Worm (Caenorhabditis elegans) whole organism, L3 larva: ENCODE measurements around the gene F08F1.4.

Experiments
- R02D3.7 ChIP-seq: fragments of 150-350 bp; optimal IDR thresholded peaks from 2 replicates; lab custom pipeline; 2014; ENCODE audit warnings: missing biosample characterization, missing genetic modification characterization
- ceh-16 ChIP-seq: sonication (generic microtip); optimal IDR thresholded peaks from 2 replicates; lab custom pipeline; 2017; ENCODE audit warnings: missing biosample characterization, missing genetic modification characterization
- ceh-28 ChIP-seq: fragments of 150-350 bp; optimal IDR thresholded peaks from 2 replicates; lab custom pipeline; 2014; ENCODE audit warnings: missing biosample characterization, missing genetic modification reagents, missing genetic modification characterization
- ceh-82 ChIP-seq: fragments of 150-350 bp; optimal IDR thresholded peaks from 2 replicates; lab custom pipeline; 2014; ENCODE audit warnings: missing biosample characterization, missing genetic modification characterization
- egl-5 ChIP-seq: fragments of 150-350 bp; optimal IDR thresholded peaks from 2 replicates; lab custom pipeline; 2017; ENCODE audit warnings: missing biosample characterization, missing genetic modification reagents, missing genetic modification characterization, inconsistent platforms
- elt-2 ChIP-seq: sonication (generic microtip); optimal IDR thresholded peaks from 2 replicates; lab custom pipeline; 2016; ENCODE audit warnings: missing genetic modification reagents, mild to moderate bottlenecking, missing genetic modification characterization, missing compliant biosample characterization
- elt-3 ChIP-seq, 3 experiments: fragments of 150-350 bp in 1 of 3; sonication (generic microtip) in 2 of 3; optimal IDR thresholded peaks; 2 replicates in 2 of 3; 4 replicates in 1 of 3; lab custom pipeline; 2014 to 2017; ENCODE audit warnings: missing biosample characterization in 3 of 3, missing genetic modification characterization in 3 of 3
- eor-1 ChIP-seq, 2 experiments: fragments of 150-350 bp; optimal IDR thresholded peaks; 2 replicates each; lab custom pipeline; 2014 to 2018; ENCODE audit warnings: missing biosample characterization in 2 of 2, missing genetic modification characterization in 2 of 2
- fkh-10 ChIP-seq: sonication (generic microtip); optimal IDR thresholded peaks from 2 replicates; lab custom pipeline; 2017; ENCODE audit warnings: missing biosample characterization, missing genetic modification reagents, missing genetic modification characterization
- fkh-2 ChIP-seq: fragments of 150-350 bp; optimal IDR thresholded peaks from 2 replicates; lab custom pipeline; 2014; ENCODE audit warnings: missing biosample characterization, missing genetic modification reagents, missing genetic modification characterization
- hmg-11 ChIP-seq: sonication (generic microtip); optimal IDR thresholded peaks from 2 replicates; lab custom pipeline; 2016; ENCODE audit warnings: missing genetic modification characterization, missing compliant biosample characterization
- jun-1 ChIP-seq: fragments of 150-350 bp; optimal IDR thresholded peaks from 2 replicates; lab custom pipeline; 2014; ENCODE audit warnings: missing biosample characterization, missing genetic modification reagents, missing genetic modification characterization
- lin-15B ChIP-seq: fragments of 150-350 bp; optimal IDR thresholded peaks from 2 replicates; lab custom pipeline; 2014; ENCODE audit warnings: missing biosample characterization, missing genetic modification characterization
- lin-39 ChIP-seq: fragments of 150-350 bp; optimal IDR thresholded peaks from 2 replicates; lab custom pipeline; 2018; ENCODE audit warnings: missing biosample characterization, missing genetic modification reagents, missing genetic modification characterization
- lsy-12 ChIP-seq: sonication (generic microtip); optimal IDR thresholded peaks from 2 replicates; lab custom pipeline; 2016; ENCODE audit warnings: mild to moderate bottlenecking, missing genetic modification characterization, missing compliant biosample characterization
- mml-1 ChIP-seq: fragments of 150-350 bp; sonication (generic microtip); optimal IDR thresholded peaks from 3 replicates; lab custom pipeline; 2014; ENCODE audit warnings: missing biosample characterization, missing genetic modification characterization
- nfya-1 ChIP-seq: sonication (generic microtip); optimal IDR thresholded peaks from 2 replicates; lab custom pipeline; 2017; ENCODE audit warnings: missing genetic modification characterization, mild to moderate bottlenecking, missing compliant biosample characterization, antibody characterized with exemption, moderate library complexity; ENCODE audit not compliant: insufficient read depth
- nhr-12 ChIP-seq: fragments of 150-350 bp; optimal IDR thresholded peaks from 2 replicates; lab custom pipeline; 2014; ENCODE audit warnings: missing biosample characterization, missing genetic modification characterization
- nhr-23 ChIP-seq: fragments of 150-350 bp; optimal IDR thresholded peaks from 2 replicates; lab custom pipeline; 2014; ENCODE audit warnings: missing biosample characterization, missing genetic modification reagents, missing genetic modification characterization
- nhr-237 ChIP-seq: fragments of 150-350 bp; optimal IDR thresholded peaks from 2 replicates; lab custom pipeline; 2014; ENCODE audit warnings: missing biosample characterization, missing genetic modification characterization
- nhr-25 ChIP-seq: sonication (generic microtip); optimal IDR thresholded peaks from 2 replicates; lab custom pipeline; 2017; ENCODE audit warnings: missing biosample characterization, missing genetic modification characterization
- nhr-43 ChIP-seq: sonication (generic microtip); optimal IDR thresholded peaks from 2 replicates; lab custom pipeline; 2016; ENCODE audit warnings: mild to moderate bottlenecking, missing genetic modification characterization, missing compliant biosample characterization; ENCODE audit not compliant: poor library complexity, severe bottlenecking
- nhr-67 ChIP-seq: fragments of 150-350 bp; optimal IDR thresholded peaks from 2 replicates; lab custom pipeline; 2014; ENCODE audit warnings: missing biosample characterization, missing genetic modification characterization
- nhr-76 ChIP-seq: fragments of 150-350 bp; sonication (generic microtip); optimal IDR thresholded peaks from 5 replicates; lab custom pipeline; 2014; ENCODE audit warnings: missing biosample characterization, missing genetic modification characterization
- nhr-77 ChIP-seq: fragments of 150-350 bp; optimal IDR thresholded peaks from 2 replicates; lab custom pipeline; 2014; ENCODE audit warnings: missing biosample characterization, missing genetic modification characterization
- pha-4 ChIP-seq: fragments of 150-350 bp; optimal IDR thresholded peaks from 2 replicates; lab custom pipeline; 2014; ENCODE audit warnings: missing biosample characterization, missing genetic modification reagents, missing genetic modification characterization
- pqm-1 ChIP-seq: fragments of 150-350 bp; optimal IDR thresholded peaks from 2 replicates; lab custom pipeline; 2017; ENCODE audit warnings: missing biosample characterization, missing genetic modification characterization, inconsistent platforms
- sea-2 ChIP-seq: fragments of 150-350 bp; sonication (generic microtip); optimal IDR thresholded peaks from 4 replicates; lab custom pipeline; 2014; ENCODE audit warnings: missing biosample characterization, missing genetic modification reagents, missing genetic modification characterization
- skn-1 ChIP-seq: fragments of 150-350 bp; optimal IDR thresholded peaks from 2 replicates; lab custom pipeline; 2014; ENCODE audit warnings: missing biosample characterization, missing genetic modification characterization
- snpc-4 ChIP-seq: fragments of 150-350 bp; optimal IDR thresholded peaks from 2 replicates; lab custom pipeline; 2014; ENCODE audit warnings: missing biosample characterization, missing genetic modification characterization
- tbx-2 ChIP-seq: sonication (generic microtip); optimal IDR thresholded peaks from 2 replicates; lab custom pipeline; 2016; ENCODE audit warnings: mild to moderate bottlenecking, missing genetic modification characterization, missing compliant biosample characterization
- zag-1 ChIP-seq: fragments of 150-350 bp; optimal IDR thresholded peaks from 2 replicates; lab custom pipeline; 2014; ENCODE audit warnings: missing biosample characterization, missing genetic modification characterization
- ztf-11 ChIP-seq: fragments of 150-350 bp; optimal IDR thresholded peaks from 2 replicates; lab custom pipeline; 2014; ENCODE audit warnings: missing biosample characterization, missing genetic modification characterization
- ztf-4 ChIP-seq: fragments of 150-350 bp; optimal IDR thresholded peaks from 2 replicates; lab custom pipeline; 2014; ENCODE audit warnings: missing biosample characterization, missing genetic modification characterization

Gene F08F1.4

ce11 chrX:8378312-8378711 is 34.9 kb upstream of the F08F1.4 start, which contains the start of gene tbc-18:
Gene tbc-18 (plus strand): TSS chrX:8378557.
- TF ChIP-seq skn-1 (tag; lab: Kevin White, UChicago) (peak; percentile 54), lin-15B (tag; lab: Kevin White, UChicago) (no peak), hmg-11 (tag; lab: Kevin White, UChicago) (peak; percentile 4), lin-39 (tag; lab: Kevin White, UChicago) (peak; percentile 61), fkh-10 (GFP tag; lab: Kevin White, UChicago) (peak; percentile 68), elt-3 (tag; optimal IDR thresholded peaks at IDR 0.05; lab: Kevin White, UChicago) (no peak), pha-4 (tag; lab: Kevin White, UChicago) (no peak), pqm-1 (tag; lab: Kevin White, UChicago) (peak; percentile 4), nhr-76 (tag; lab: Kevin White, UChicago) (no peak), nhr-77 (tag; lab: Kevin White, UChicago) (no peak), nfya-1 (tag; lab: Kevin White, UChicago) (peak; percentile 82), jun-1 (peak; percentile 0)

ce11 chrX:8381651-8382050 is 31.6 kb upstream of the F08F1.4 start:
- TF ChIP-seq zag-1 (tag; lab: Kevin White, UChicago) = no peak
- TF ChIP-seq elt-2 (tag; lab: Kevin White, UChicago) = peak; percentile 22
- no peak for TF ChIP-seq nhr-12
- no peak for TF ChIP-seq ceh-28 (tag; lab: Kevin White, UChicago)
- no peak for TF ChIP-seq mml-1 (tag; lab: Kevin White, UChicago)
- no peak for TF ChIP-seq nhr-23 (tag; lab: Kevin White, UChicago)
- no peak for TF ChIP-seq nhr-67
- no peak for TF ChIP-seq fkh-2 (tag; lab: Kevin White, UChicago)
- no peak for TF ChIP-seq elt-3 (tag; optimal IDR thresholded peaks at IDR 0.05; lab: Kevin White, UChicago)
- TF ChIP-seq ztf-11 (tag; lab: Kevin White, UChicago) = no peak
- TF ChIP-seq nfya-1 (tag; lab: Kevin White, UChicago) = no peak
- TF ChIP-seq ceh-82 (tag; lab: Kevin White, UChicago) = no peak
- no peak for TF ChIP-seq fkh-10 (GFP tag; lab: Kevin White, UChicago)
- TF ChIP-seq sea-2 (GFP tag; lab: Kevin White, UChicago) = no peak
- no peak for TF ChIP-seq pha-4 (tag; lab: Kevin White, UChicago)
- TF ChIP-seq R02D3.7 = no peak
- peak; percentile 42 for TF ChIP-seq lsy-12
- TF ChIP-seq egl-5 (tag; lab: Kevin White, UChicago) = no peak
- no peak for TF ChIP-seq skn-1 (tag; lab: Kevin White, UChicago)
- TF ChIP-seq eor-1 (tag; optimal IDR thresholded peaks at IDR 0.05; lab: Kevin White, UChicago) = no peak
- TF ChIP-seq lin-39 (tag; lab: Kevin White, UChicago) = peak; percentile 1
- TF ChIP-seq pqm-1 (tag; lab: Kevin White, UChicago) = no peak
- no peak for TF ChIP-seq hmg-11 (tag; lab: Kevin White, UChicago)
- TF ChIP-seq, all 47 proteins: peak for 3

ce11 chrX:8384642-8385181 is 28.5 kb upstream of the F08F1.4 start, which contains the start of gene F41D9.2:
Gene F41D9.2 (minus strand): TSS chrX:8384945.
- TF ChIP-seq nhr-25 (tag; lab: Kevin White, UChicago) (peak; percentile 24), nhr-23 (tag; lab: Kevin White, UChicago) (peak; percentile 7), sea-2 (GFP tag; lab: Kevin White, UChicago) (no peak), skn-1 (tag; lab: Kevin White, UChicago) (no peak), lin-39 (tag; lab: Kevin White, UChicago) (no peak), fkh-10 (GFP tag; lab: Kevin White, UChicago) (no peak), nhr-76 (tag; lab: Kevin White, UChicago) (no peak), pha-4 (tag; lab: Kevin White, UChicago) (no peak), lsy-12 (no peak), lin-15B (tag; lab: Kevin White, UChicago) (no peak), ceh-28 (tag; lab: Kevin White, UChicago) (no peak), ztf-4 (tag; lab: Kevin White, UChicago) (no peak)
- TF ChIP-seq, all 47 proteins: peak for 2

- peak; percentile 34 for TF ChIP-seq egl-5 (tag; lab: Kevin White, UChicago)
- TF ChIP-seq elt-2 (tag; lab: Kevin White, UChicago) = peak; percentile 16
- TF ChIP-seq pha-4 (tag; lab: Kevin White, UChicago) = peak; percentile 60
- TF ChIP-seq tbx-2 = peak; percentile 8
- TF ChIP-seq pqm-1 (tag; lab: Kevin White, UChicago) = peak; percentile 46
- TF ChIP-seq jun-1 = peak; percentile 12
- peak; percentile 71 for TF ChIP-seq hmg-11 (tag; lab: Kevin White, UChicago)
- TF ChIP-seq ceh-16 = no peak
- TF ChIP-seq lsy-12 = peak; percentile 45
- peak; percentile 75 for TF ChIP-seq lin-39 (tag; lab: Kevin White, UChicago)
- peak; percentile 54 for TF ChIP-seq nfya-1 (tag; lab: Kevin White, UChicago)
- no peak for TF ChIP-seq sea-2 (GFP tag; lab: Kevin White, UChicago)
- no peak for TF ChIP-seq nhr-12
- no peak for TF ChIP-seq snpc-4 (tag; lab: Kevin White, UChicago)
- TF ChIP-seq nhr-43 (tag; lab: Kevin White, UChicago) = no peak
- TF ChIP-seq lin-15B (tag; lab: Kevin White, UChicago) = no peak
- TF ChIP-seq fkh-2 (tag; lab: Kevin White, UChicago) = no peak
- no peak for TF ChIP-seq nhr-237 (tag; lab: Kevin White, UChicago)
Observed at ce11 chrX:8386068-8386851, 27.0 kb upstream of the F08F1.4 start.
